Fruit fly (Drosophila melanogaster) whole organism, larva: Measurements from ENCODE around the gene NdufA3.

Experiments
- noc ChIP-seq: fragments of 200-800 bp; sonication (Bioruptor generic); optimal IDR thresholded peaks from 3 replicates; lab custom pipeline; 2019; ENCODE audit warnings: missing biosample characterization, mild to moderate bottlenecking, missing genetic modification characterization, moderate library complexity

NdufA3 gene

DNA sequence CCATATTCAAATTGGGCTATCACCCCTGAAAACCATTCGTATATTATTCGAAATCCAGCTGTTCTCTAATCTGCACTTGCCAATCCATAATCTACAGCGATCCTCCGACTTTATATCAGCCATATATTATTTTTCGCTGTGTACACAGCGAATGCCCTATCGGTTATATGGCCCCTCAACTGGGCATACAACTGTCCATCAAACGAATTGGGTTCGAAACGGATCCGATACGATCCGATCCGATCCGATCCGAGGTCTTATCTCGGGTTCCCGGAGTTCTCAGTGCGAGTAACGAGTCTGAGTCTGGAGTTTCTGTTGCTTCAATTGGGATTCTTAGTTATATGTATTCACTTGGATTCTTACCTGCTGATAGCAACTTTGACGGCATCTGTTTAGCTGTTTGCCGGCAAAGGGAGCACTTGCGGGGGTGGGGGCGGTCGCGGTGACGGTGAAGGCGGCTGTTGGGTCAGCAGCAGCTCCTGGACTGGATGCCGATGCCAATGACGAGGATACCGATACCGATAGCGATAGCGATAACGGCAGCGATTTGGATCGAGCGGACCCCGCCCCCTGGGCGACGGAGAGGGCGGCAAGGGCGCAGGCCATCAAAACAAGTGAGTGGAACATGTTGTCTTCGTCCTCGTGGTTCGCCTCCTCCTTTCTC, 26.1 kb downstream of the NdufA3 start:
- TF ChIP-seq noc (tag; lab: Kevin White, UChicago), result no peak

DNA sequence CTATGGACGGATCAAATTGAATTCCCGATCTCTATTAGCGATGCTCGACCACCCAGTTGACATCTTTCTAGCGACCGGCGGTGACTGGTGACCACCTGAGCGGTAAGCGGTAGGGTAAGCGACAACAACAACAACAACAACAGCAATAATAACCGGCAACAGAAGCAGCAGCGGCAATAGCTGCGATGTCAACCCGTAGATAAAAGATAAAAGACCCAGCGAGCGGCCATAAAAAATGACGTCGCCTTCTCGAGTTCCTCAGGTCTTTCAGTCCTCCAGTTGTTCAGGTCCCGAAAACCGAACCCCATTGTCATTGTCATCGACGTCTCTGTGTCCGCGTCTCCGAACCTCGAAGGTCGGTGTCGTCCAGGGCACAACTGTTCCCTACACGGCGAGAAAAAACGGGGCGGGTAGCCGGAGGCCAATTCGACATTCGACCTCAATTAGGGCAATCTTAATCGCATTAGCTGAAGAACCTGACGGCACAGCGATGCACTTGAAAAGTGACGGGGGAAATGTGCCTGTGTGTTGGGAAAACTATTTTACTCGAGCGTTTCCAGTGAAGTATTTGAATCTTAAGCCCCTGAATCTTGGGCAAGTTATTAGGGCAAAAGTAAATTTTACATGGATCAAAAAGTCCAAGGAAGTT, 27.1 kb downstream of the NdufA3 start:
- no peak for TF ChIP-seq noc (tag; lab: Kevin White, UChicago)

DNA sequence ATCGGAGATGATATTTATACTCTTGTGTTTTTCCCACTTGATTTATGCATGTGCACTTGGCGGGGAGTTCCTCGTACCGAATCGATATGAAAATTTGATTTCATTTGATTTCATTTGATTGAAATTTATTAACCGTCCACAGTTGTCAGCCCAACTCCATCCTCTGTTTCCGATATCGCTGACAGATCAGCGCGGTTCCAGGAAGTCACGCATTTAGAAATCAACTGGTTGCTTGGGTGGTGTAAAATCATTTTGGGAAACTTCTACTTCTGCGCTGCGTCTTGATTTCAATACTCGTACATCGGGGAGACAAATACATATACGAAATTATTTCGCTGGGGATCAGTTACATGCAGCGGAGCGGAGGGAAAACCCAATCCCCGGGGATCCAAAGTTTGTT, 28.3 kb downstream of the NdufA3 start:
- no peak for TF ChIP-seq noc (tag; lab: Kevin White, UChicago)

DNA sequence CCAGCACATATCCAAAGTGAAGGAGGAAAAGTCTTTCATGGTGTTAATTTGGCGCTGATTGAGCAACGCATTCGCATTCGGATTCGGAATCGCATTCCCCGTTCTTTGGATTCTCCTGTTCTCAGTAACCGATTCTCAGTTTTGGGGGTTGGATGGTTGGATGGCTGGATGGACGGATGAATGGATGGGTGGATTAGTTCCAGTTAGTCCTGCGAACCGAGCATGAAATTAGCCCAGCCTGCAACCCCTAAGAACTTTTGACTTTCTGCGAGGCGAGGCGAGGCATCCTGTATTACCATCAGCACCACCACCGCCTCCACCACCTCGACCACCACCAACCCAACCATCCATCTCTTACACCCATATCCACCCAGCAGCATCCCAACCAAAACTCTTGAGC, 29.6 kb downstream of the NdufA3 start:
- TF ChIP-seq noc (tag; lab: Kevin White, UChicago), result no peak

DNA sequence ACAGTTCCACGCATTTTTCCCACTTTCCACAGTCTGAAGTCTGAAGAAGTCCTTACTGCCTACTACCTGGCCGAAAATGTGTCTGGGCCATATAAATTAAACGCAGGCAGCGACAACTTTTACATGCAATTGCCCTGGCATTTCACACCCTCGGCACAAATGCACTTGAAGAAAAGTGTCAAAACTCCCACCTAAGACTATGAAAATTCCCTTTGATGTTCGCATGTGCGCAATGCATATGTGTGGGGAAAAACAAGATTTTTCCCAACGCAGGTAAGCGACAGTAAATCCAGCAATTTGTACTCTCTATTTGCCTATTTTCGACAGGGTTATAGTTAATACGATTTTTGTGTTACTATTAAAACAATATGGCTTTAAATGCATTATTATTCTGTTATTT, 30.4 kb downstream of the NdufA3 start:
- TF ChIP-seq noc (tag; lab: Kevin White, UChicago), result no peak

DNA sequence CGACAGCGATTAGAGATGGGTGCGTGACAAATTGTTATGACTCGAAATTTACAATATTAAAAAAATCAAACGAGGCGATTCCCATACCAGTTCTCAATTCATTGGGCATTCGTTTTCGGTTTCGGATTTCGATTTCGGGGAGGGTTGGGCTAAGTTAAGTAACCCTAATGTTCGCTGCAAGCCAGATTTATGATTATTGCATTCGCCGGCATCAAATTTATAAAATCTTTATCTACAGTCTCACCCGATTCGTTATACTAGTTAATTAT, 31.9 kb downstream of the NdufA3 start:
- no peak for TF ChIP-seq noc (tag; lab: Kevin White, UChicago)

DNA sequence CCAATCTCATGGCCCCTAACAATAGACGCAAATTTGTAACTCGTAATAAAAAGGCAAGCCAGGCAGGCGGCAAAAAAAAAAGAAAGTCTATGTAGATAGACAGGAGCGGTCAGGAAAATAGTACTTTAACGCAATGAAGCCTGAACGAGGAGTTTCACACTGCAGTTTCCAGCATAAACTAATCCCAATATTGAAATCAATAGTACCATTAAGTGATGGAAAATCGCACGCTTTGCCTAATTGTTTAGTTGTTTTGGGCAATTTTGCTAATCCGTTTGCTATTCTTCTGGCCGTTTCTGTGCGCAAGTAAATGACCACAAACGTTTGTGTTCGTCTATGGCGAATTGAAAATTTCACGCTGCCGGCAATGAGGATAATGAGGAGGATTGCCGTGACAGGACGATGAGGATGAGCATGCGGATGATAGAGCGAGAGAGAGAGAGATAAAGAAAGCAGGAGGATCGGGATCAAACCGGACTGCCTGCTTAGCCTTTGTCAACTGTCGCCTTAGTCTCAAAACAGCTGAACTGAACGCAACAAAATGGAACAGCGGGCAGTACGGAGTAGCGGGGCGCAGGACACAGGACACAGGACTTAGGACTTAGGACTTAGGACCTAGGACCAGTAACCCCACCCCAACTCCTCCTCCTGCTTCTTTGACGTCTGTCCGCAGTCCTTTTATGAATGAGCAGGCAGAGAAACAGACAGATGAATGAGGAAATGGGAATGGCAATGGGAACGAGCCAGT, 32.4 kb downstream of the NdufA3 start:
- no peak for TF ChIP-seq noc (tag; lab: Kevin White, UChicago)

DNA sequence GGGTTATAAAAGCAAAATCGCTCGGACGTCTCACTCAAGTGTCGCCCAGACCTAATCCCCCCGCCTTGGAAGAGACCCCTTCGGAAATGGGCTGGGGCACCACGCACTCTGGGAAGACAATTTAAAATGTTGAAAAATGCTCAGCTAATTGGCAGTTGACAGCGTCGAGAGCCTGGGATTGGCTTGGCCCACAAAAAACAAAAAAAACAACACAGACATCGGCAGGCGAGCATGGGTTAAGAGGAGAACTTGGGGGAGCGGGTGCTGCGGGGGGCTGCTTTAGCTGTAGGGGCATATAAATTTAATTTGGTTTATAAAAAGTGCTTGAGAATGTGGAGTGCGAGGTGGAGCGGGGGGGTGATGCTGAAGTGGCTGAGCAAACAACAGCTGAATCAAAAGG, 37.4 kb downstream of the NdufA3 start:
- TF ChIP-seq noc (tag; lab: Kevin White, UChicago), result no peak

DNA sequence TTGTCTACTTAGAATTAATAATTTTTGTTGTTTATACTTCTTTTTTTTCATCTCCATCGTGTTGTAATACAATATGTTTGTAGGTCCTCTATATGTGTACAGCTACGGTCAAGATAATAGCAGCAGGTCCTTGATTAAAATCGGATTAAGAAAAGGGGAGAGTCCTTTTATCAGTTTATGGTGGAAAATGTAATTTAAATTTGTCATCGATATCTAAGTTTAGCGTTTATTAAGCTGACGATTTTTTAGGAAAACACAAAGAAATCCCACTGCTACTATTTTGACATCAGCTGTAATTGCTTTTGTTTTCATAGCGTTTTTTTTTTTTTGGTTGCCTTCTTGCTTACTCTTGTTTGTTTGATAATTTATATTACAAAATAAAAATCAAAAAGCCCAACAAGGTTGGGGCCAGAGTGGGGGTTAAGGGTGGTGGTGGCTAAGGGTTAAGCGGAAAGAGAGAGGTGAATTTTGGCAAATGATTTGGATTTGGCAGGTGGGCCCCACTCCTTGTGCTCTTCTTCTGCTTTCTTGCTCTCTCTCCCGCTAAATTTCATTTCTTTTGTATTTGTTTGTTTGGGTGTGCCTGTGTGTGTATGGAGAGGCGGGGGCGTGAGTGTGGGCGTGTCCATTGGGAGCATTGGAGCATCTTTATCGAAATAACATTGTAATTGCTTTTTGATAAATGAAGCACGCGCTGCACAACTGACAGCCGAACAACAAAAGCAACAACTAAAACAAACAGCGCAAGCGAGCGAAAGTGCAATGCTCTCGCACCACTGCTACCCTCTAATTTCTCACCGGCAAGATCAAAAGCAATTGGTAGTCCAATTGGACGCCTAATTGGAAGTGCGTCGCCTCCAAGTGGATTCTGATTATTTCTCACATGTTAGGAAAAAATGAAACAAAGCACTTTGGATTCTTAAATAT, 38.8 kb downstream of the NdufA3 start:
- TF ChIP-seq noc (tag; lab: Kevin White, UChicago), result no peak

DNA sequence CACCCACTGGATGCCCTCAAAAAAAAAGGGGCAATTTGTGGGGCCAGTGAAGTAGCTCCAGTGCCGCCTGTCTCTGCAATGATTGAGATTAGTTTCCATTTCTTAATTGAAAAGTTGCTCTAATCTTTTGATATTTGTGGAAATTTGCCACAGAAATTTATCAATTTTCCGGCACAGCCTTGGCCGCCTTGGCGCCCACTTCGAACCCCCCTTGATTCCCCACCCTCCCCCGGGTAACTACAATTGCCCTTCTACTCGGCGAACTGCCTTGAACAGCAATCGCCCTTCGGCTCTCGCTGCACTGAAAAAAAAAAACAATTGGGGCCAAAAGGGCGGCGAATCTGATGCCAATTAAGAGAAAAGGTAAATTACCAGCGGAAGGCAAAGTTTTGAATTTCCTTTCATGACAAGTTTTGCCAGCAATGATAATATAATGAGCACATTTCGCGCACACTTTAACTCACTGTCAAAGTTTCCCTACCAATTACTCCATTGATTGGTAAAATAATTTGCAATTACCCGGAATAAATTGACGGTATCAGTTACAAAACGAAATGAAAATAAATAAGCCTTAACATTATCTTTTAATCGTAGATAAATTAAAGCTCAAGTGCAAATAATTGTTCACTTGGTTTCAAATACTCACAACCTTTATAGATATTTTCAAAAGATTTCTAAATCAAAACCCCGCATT, 40.0 kb downstream of the NdufA3 start:
- TF ChIP-seq noc (tag; lab: Kevin White, UChicago), result no peak

DNA sequence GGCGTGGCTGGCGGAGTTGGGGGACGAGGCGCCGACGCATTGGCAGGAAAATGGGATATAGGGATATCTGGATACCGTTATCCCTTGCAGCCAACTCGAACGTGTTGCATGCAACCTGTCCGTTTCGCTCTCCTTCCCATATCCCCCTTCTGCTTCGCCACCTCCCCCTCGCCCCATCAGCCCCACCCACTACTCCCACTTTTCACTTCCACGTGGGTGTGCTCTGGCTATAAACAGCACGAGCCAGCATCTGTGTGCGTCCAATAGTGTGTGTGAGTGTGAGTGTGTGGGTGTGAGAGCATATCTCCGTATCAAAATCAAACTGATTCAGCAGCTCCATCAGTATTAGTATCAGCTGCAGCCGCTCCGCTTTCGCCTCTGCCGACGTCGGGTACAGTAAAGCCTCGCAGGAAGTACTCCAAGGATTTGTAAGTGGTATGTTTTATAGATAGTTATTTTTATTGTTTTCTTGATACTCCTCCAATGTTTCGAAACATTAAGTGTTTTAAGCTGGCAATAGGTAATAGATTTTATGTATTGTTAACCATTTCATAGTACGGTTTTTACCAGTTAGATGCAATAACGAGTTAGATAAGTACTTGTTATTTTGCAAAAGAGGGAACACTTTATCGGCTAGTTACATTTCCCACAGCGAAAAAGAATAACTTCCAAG, 40.8 kb downstream of the NdufA3 start:
- no peak for TF ChIP-seq noc (tag; lab: Kevin White, UChicago)

DNA sequence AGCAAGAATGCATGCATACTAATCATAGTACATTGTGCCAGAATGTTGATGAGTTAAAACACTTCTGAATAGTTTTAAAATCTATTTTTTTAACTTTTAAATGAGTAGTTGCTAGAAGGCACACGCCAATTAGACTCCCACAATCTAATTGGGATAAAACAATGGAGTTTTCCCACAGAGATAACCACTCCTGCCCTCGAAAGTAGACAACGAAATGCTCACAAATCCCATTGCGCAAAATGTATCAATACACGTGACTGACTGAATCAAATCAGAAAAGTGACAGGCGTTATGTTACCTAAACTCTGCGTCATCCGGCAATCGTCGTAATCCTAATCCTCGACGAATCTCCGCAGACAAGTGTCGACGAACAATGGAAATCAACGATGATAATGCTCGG, 42.0 kb downstream of the NdufA3 start:
- no peak for TF ChIP-seq noc (tag; lab: Kevin White, UChicago)

DNA sequence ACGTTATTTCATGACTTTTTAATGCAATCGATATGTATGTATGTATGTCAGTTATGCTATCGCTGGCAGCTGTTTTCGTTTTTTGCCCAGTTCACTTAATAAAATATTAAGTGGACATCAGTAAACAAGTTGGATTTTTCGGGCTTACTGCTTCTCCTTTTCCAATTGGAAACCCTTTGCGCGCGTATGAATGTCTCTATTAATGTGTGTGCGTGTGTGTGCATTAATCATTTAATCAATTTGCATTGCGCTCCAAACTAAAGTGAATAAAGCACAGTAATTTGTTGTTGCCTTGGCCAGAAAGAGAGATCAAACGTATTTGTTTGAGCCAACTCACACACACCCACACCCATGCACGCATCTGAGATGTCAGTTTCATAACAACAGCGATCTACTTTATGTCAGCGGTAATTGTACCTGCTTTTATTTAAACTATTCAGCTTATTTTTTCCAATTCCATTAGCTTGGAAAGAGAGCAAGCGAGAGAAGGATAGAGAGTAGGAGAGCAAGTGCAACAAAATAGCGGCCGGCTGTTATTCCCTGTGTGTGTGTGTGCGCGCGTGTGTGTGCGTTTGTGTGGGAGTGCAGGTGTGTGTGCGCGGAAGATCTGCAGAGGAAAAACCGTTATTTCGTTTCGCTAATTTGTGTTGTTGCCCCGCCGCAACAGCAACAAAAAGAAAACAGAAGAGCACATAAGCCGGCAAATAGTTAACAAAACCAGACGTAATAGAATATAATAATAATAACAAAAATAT, 49.5 kb downstream of the NdufA3 start:
- no peak for TF ChIP-seq noc (tag; lab: Kevin White, UChicago)
